Fruit fly (Drosophila melanogaster): Measurements from ENCODE around the gene CG9396.
A peak's percentile ranks its signal among the peaks of the same experiment; 100 is the strongest.

CG9396 gene

dm6 chr3R:9613124-9613523 lies 41.7 kb upstream of the CG9396 start (continued):
- peak; percentile 67 for TF ChIP-seq mam (GFP tag; optimal IDR thresholded peaks at IDR 0.05)
- no peak for TF ChIP-seq CG10565 (GFP tag; optimal IDR thresholded peaks at IDR 0.05)
- TF ChIP-seq Chrac-16 (GFP tag; optimal IDR thresholded peaks at IDR 0.05), result peak; percentile 47
- peak; percentile 33; the same call in 1 of the 2 replicates for TF ChIP-seq MBD-R2 (GFP tag; IDR thresholded peaks at IDR 0.05)
- TF ChIP-seq tll (GFP tag; optimal IDR thresholded peaks at IDR 0.05), result no peak
- TF ChIP-seq Dbx (GFP tag; IDR thresholded peaks at IDR 0.05), result peak; percentile 58; the same call in 1 of the 3 replicates
- TF ChIP-seq Meics (GFP tag; optimal IDR thresholded peaks at IDR 0.05), result peak; percentile 69
- TF ChIP-seq slp2 (GFP tag; optimal IDR thresholded peaks at IDR 0.05), result peak; percentile 12
- TF ChIP-seq bbx (GFP tag; IDR thresholded peaks at IDR 0.05; ENCODE audit: partially characterized antibody), result no peak
- peak; percentile 57 for TF ChIP-seq Xrp1 (GFP tag; IDR thresholded peaks at IDR 0.05)
- TF ChIP-seq CG15514 (GFP tag; optimal IDR thresholded peaks at IDR 0.05), result peak; percentile 65
- no peak for TF ChIP-seq CG30020 (tag; optimal IDR thresholded peaks at IDR 0.05)
- no peak for TF ChIP-seq CG7963 (GFP tag; IDR thresholded peaks at IDR 0.05; ENCODE audit: partially characterized antibody)
- no peak for TF ChIP-seq shn (GFP tag; optimal IDR thresholded peaks at IDR 0.05)
- peak; percentile 47 for TF ChIP-seq pho (GFP tag; optimal IDR thresholded peaks at IDR 0.05)
- 0 out of 3 replicates have a peak, but pooled peaks have one; percentile 27 for TF ChIP-seq CG2889 (GFP tag; IDR thresholded peaks at IDR 0.05)
- TF ChIP-seq Optix (GFP tag; IDR thresholded peaks at IDR 0.05), result no peak
- TF ChIP-seq Awh (GFP tag; IDR thresholded peaks at IDR 0.05), result 0 out of 2 replicates have a peak, but pooled peaks have one; percentile 44
- TF ChIP-seq twi (tag; optimal IDR thresholded peaks at IDR 0.05), result no peak
- TF ChIP-seq Hr3 (GFP tag; optimal IDR thresholded peaks at IDR 0.05), result peak; percentile 45
- TF ChIP-seq Hr51 (GFP tag; optimal IDR thresholded peaks at IDR 0.05), result peak; percentile 30 to 72
- TF ChIP-seq dpn (GFP tag; optimal IDR thresholded peaks at IDR 0.05), result peak; percentile 57 to 70
- no peak for TF ChIP-seq sim (GFP tag; IDR thresholded peaks at IDR 0.05)
- TF ChIP-seq CG11695 (GFP tag; IDR thresholded peaks at IDR 0.05), result no peak
- TF ChIP-seq CG12942 (GFP tag; optimal IDR thresholded peaks at IDR 0.05), result peak; percentile 24
- peak; percentile 49 for TF ChIP-seq CG10209 (GFP tag; optimal IDR thresholded peaks at IDR 0.05)
- peak; percentile 38 for TF ChIP-seq nmo (GFP tag; optimal IDR thresholded peaks at IDR 0.05)
- TF ChIP-seq D (optimal IDR thresholded peaks at IDR 0.05), result no peak
- peak; percentile 22 for TF ChIP-seq D (GFP tag; optimal IDR thresholded peaks at IDR 0.05)
- TF ChIP-seq tap (tag; optimal IDR thresholded peaks at IDR 0.05), result peak; percentile 20
- TF ChIP-seq nerfin-2 (GFP tag; IDR thresholded peaks at IDR 0.05; ENCODE audit: partially characterized antibody), result no peak
- TF ChIP-seq aop (GFP tag; IDR thresholded peaks at IDR 0.05), result no peak
- TF ChIP-seq C15 (GFP tag; IDR thresholded peaks at IDR 0.05), result no peak
- peak; percentile 46 for TF ChIP-seq Max (GFP tag; optimal IDR thresholded peaks at IDR 0.05)
- no peak for TF ChIP-seq CG3407 (GFP tag; optimal IDR thresholded peaks at IDR 0.05)
- no peak for TF ChIP-seq Doc3 (GFP tag; IDR thresholded peaks at IDR 0.05; ENCODE audit: partially characterized antibody)
- TF ChIP-seq zf30C (GFP tag; optimal IDR thresholded peaks at IDR 0.05), result no peak
- TF ChIP-seq Drgx (GFP tag; IDR thresholded peaks at IDR 0.05), result peak; percentile 96
- peak; percentile 54 for TF ChIP-seq Abd-B (GFP tag; optimal IDR thresholded peaks at IDR 0.05)
- no peak for TF ChIP-seq trh (GFP tag; optimal IDR thresholded peaks at IDR 0.05)
- TF ChIP-seq trem (tag; optimal IDR thresholded peaks at IDR 0.05), result no peak
- no peak for TF ChIP-seq abd-A (tag; optimal IDR thresholded peaks at IDR 0.05)
- TF ChIP-seq CG32767 (GFP tag; IDR thresholded peaks at IDR 0.05), result peak; percentile 53; the same call in 1 of the 2 replicates
- no peak for TF ChIP-seq CG3726 (GFP tag; IDR thresholded peaks at IDR 0.05)
- peak; percentile 56 for TF ChIP-seq Hsf (GFP tag; optimal IDR thresholded peaks at IDR 0.05)
- TF ChIP-seq CG6175 (GFP tag; IDR thresholded peaks at IDR 0.05), result no peak
- no peak for TF ChIP-seq dm (GFP tag; optimal IDR thresholded peaks at IDR 0.05)
- peak; percentile 32 for TF ChIP-seq CG8388 (GFP tag; optimal IDR thresholded peaks at IDR 0.05)
- TF ChIP-seq Rfx (GFP tag; IDR thresholded peaks at IDR 0.05), result peak; percentile 70
- no peak for TF ChIP-seq jing (GFP tag; optimal IDR thresholded peaks at IDR 0.05)
- TF ChIP-seq Hr39 (optimal IDR thresholded peaks at IDR 0.05), result no peak

Measured in whole organism, embryonic.